Worm (Caenorhabditis elegans): Measurements from ENCODE around the gene F11A5.13.

ce11 chrV:16237223-16237622 lies 10.7 kb upstream of the F11A5.13 start, which contains the start of gene F21H7.5:
- no peak for TF ChIP-seq dao-5 (tag; optimal IDR thresholded peaks at IDR 0.05)
- no peak for TF ChIP-seq W03F9.2 (tag; optimal IDR thresholded peaks at IDR 0.05)
- no peak for TF ChIP-seq him-1 (tag; optimal IDR thresholded peaks at IDR 0.05)

Measured in whole organism, L4/young adult.